Fruit fly (Drosophila melanogaster) whole organism, pupa: Measurements from ENCODE around the gene Pino.

Experiments used
- CG10348 ChIP-seq: fragments of 200-800 bp; sonication (Bioruptor generic); IDR thresholded peaks from 2 replicates; pipeline ENCODE4 v1.3.6; 2022; ENCODE audit warnings: missing biosample characterization, missing genetic modification characterization
- CG12605 ChIP-seq: fragments of 200-800 bp; sonication (Bioruptor generic); IDR thresholded peaks from 2 replicates; pipeline ENCODE4 v1.3.6; 2022; ENCODE audit warnings: missing biosample characterization, missing genetic modification characterization
- CG13204 ChIP-seq: fragments of 200-800 bp; sonication (Bioruptor generic); optimal IDR thresholded peaks from 2 replicates; lab custom pipeline; 2018; ENCODE audit warnings: missing biosample characterization, mild to moderate bottlenecking, missing genetic modification characterization, moderate library complexity
- CG14655 ChIP-seq: fragments of 200-800 bp; sonication (Bioruptor generic); optimal IDR thresholded peaks from 3 replicates; lab custom pipeline; 2017; ENCODE audit warnings: mild to moderate bottlenecking, missing biosample characterization, missing genetic modification reagents, missing genetic modification characterization
- CG15710 ChIP-seq: fragments of 200-800 bp; sonication (Bioruptor generic); optimal IDR thresholded peaks from 2 replicates; lab custom pipeline; 2018; ENCODE audit warnings: missing biosample characterization, mild to moderate bottlenecking, missing genetic modification characterization, moderate library complexity
- CG17806 ChIP-seq: fragments of 200-800 bp; sonication (Bioruptor generic); optimal IDR thresholded peaks from 2 replicates; lab custom pipeline; 2018; ENCODE audit warnings: missing biosample characterization, mild to moderate bottlenecking, missing genetic modification characterization, moderate library complexity
- CG32121 ChIP-seq: fragments of 200-800 bp; sonication (Bioruptor generic); IDR thresholded peaks from 2 replicates; pipeline ENCODE4 v1.3.6; 2022; ENCODE audit warnings: missing biosample characterization, missing genetic modification characterization
- CG34367 ChIP-seq: fragments of 200-800 bp; sonication (Bioruptor generic); optimal IDR thresholded peaks from 2 replicates; lab custom pipeline; 2018; ENCODE audit warnings: missing biosample characterization, mild to moderate bottlenecking, missing genetic modification characterization
- CG4496 ChIP-seq: fragments of 200-800 bp; sonication (Bioruptor generic); IDR thresholded peaks from 3 replicates; pipeline ENCODE4 v1.3.6; 2022; ENCODE audit warnings: missing biosample characterization, missing genetic modification characterization
- CG8159 ChIP-seq: fragments of 200-800 bp; sonication (Bioruptor generic); optimal IDR thresholded peaks from 3 replicates; lab custom pipeline; 2018; ENCODE audit warnings: missing biosample characterization, mild to moderate bottlenecking, missing genetic modification characterization, moderate library complexity
- CG8301 ChIP-seq: fragments of 200-800 bp; sonication (Bioruptor generic); optimal IDR thresholded peaks from 2 replicates; lab custom pipeline; 2018; ENCODE audit warnings: missing biosample characterization, mild to moderate bottlenecking, missing genetic modification characterization
- CG9948 ChIP-seq: fragments of 200-800 bp; sonication (Bioruptor generic); optimal IDR thresholded peaks from 2 replicates; lab custom pipeline; 2018; ENCODE audit warnings: missing biosample characterization, mild to moderate bottlenecking, missing genetic modification characterization, moderate library complexity
- D1 ChIP-seq: fragments of 200-800 bp; sonication (Bioruptor generic); optimal IDR thresholded peaks from 2 replicates; lab custom pipeline; 2018; ENCODE audit warnings: missing biosample characterization, mild to moderate bottlenecking, missing genetic modification characterization, moderate library complexity
- EcR ChIP-seq: fragments of 200-800 bp; sonication (Bioruptor generic); optimal IDR thresholded peaks from 3 replicates; lab custom pipeline; 2019; ENCODE audit warnings: missing biosample characterization, missing genetic modification characterization, mild to moderate bottlenecking, moderate library complexity, missing genetic modification reagents
- Ets98B ChIP-seq: fragments of 200-800 bp; sonication (Bioruptor generic); IDR thresholded peaks from 2 replicates; pipeline ENCODE4 v1.3.6; 2022; ENCODE audit warnings: missing biosample characterization, missing genetic modification characterization
- Pif1A ChIP-seq: fragments of 200-800 bp; sonication (Bioruptor generic); optimal IDR thresholded peaks from 3 replicates; lab custom pipeline; 2016; ENCODE audit warnings: missing biosample characterization, missing genetic modification characterization
- Pif1B ChIP-seq: fragments of 200-800 bp; sonication (Bioruptor generic); optimal IDR thresholded peaks from 3 replicates; lab custom pipeline; 2016; ENCODE audit warnings: missing biosample characterization, missing genetic modification characterization
- Snoo ChIP-seq: fragments of 200-800 bp; sonication (Bioruptor generic); optimal IDR thresholded peaks from 3 replicates; lab custom pipeline; 2017; ENCODE audit warnings: missing biosample characterization, mild to moderate bottlenecking, missing genetic modification characterization, inconsistent platforms
- fd96Ca ChIP-seq: fragments of 200-800 bp; sonication (Bioruptor generic); IDR thresholded peaks from 3 replicates; pipeline ENCODE4 v1.3.6; 2022; ENCODE audit warnings: missing biosample characterization, missing genetic modification characterization
- gl ChIP-seq: fragments of 200-800 bp; sonication (Bioruptor generic); optimal IDR thresholded peaks from 2 replicates; lab custom pipeline; 2018; ENCODE audit warnings: missing biosample characterization, mild to moderate bottlenecking, missing genetic modification characterization

Pino gene

dm6 chr2L:1143286-1143685, 14.5 kb upstream of the Pino start:
- no peak for TF ChIP-seq Pif1B (GFP tag; lab: Kevin White, UChicago)
- TF ChIP-seq CG10348 (GFP tag; lab: Robert Waterston, UW), result no peak
- TF ChIP-seq D1 (tag; lab: Kevin White, UChicago), result no peak
- TF ChIP-seq CG34367 (tag; lab: Kevin White, UChicago), result no peak
- no peak for TF ChIP-seq Pif1A (GFP tag; lab: Kevin White, UChicago)
- no peak for TF ChIP-seq CG17806 (tag; lab: Kevin White, UChicago)
- TF ChIP-seq CG14655 (GFP tag; lab: Kevin White, UChicago), result no peak
- no peak for TF ChIP-seq Snoo (tag; lab: Kevin White, UChicago)
- TF ChIP-seq CG9948 (tag; lab: Kevin White, UChicago), result no peak
- no peak for TF ChIP-seq CG13204 (GFP tag; lab: Kevin White, UChicago)
- no peak for TF ChIP-seq CG12605 (GFP tag; lab: Robert Waterston, UW)

DNA sequence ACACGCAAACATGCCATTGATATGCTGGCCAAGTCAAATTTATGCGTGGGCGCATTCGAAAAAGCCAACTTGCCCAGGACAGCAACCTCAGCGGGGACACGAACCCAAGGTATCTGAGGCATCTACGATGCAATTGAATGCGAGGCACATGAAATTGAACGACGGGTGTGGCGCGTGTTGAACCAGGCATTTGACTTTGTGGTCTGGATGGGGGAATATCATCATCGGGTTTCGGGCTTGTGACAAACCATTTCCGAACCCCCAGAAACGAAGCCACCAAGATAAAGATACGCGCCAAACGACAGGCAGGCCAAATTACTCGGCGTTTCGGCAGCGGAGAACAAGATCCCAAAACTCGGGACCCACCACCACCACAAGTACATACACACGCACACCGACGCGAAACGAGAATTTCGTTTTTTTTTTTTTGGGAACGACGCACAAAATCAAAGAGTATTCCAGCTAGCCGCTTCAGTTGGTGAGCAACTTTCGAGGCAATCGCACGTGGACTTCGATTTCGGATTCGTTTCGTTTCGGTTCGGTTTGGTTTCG, 14.1 kb upstream of the Pino start, which contains the start of gene MFS3:
TSS of gene MFS3 (plus strand) at position 472 of the 552 bp plus-strand sequence.
- no peak for TF ChIP-seq Pif1B (GFP tag; lab: Kevin White, UChicago)
- no peak for TF ChIP-seq CG14655 (GFP tag; lab: Kevin White, UChicago)
- peak; percentile 20 for TF ChIP-seq Pif1A (GFP tag; lab: Kevin White, UChicago)
- TF ChIP-seq D1 (tag; lab: Kevin White, UChicago), result no peak
- peak; percentile 5 for TF ChIP-seq gl
- TF ChIP-seq fd96Ca (GFP tag; lab: Robert Waterston, UW), result no peak
- no peak for TF ChIP-seq CG9948 (tag; lab: Kevin White, UChicago)
- peak; percentile 64; the same call in 1 of the 3 replicates for TF ChIP-seq CG4496 (GFP tag; lab: Robert Waterston, UW)

- no peak for TF ChIP-seq CG14655 (GFP tag; lab: Kevin White, UChicago)
- TF ChIP-seq CG12605 (GFP tag; lab: Robert Waterston, UW), result peak; percentile 76
- no peak for TF ChIP-seq CG10348 (GFP tag; lab: Robert Waterston, UW)
- TF ChIP-seq CG9948 (tag; lab: Kevin White, UChicago), result no peak
- no peak for TF ChIP-seq CG13204 (GFP tag; lab: Kevin White, UChicago)
Observed at dm6 chr2L:1136993-1137392, 8.2 kb upstream of the Pino start.

DNA sequence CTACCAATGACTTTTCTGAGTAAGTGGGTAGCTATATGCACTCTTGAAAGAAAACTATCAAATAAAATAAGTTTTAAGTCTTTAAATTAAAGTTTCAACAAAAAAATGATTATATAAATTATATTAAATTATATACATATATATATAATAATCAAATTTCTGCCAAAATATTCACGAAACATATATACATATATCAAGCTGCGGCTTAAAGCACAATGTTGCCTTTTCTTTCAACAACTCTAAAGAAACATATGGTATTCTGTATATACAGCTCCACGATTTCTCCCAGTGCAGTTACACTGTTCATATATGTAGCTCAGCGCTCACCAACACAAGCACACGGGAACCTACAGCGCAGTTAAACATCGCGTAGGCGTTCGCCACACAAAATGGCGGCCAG, 6.7 kb upstream of the Pino start:
- TF ChIP-seq CG12605 (GFP tag; lab: Robert Waterston, UW) (no peak), CG14655 (GFP tag; lab: Kevin White, UChicago) (peak; percentile 29), Snoo (tag; lab: Kevin White, UChicago) (no peak), Pif1B (GFP tag; lab: Kevin White, UChicago) (no peak), CG9948 (tag; lab: Kevin White, UChicago) (peak; percentile 29), CG15710 (tag; lab: Kevin White, UChicago) (peak; percentile 25), CG8159 (tag; lab: Kevin White, UChicago) (peak; percentile 36)

dm6 chr2L:1134011-1134743, 5.4 kb upstream of the Pino start, which contains the start of the genes Iris and CG4577:
TSS of gene Iris (minus strand) at chr2L:1134098.
TSS of gene CG4577 (plus strand) at chr2L:1134693.
- TF ChIP-seq CG10348 (GFP tag; lab: Robert Waterston, UW), result no peak
- peak; percentile 23 for TF ChIP-seq CG13204 (GFP tag; lab: Kevin White, UChicago)
- no peak for TF ChIP-seq CG12605 (GFP tag; lab: Robert Waterston, UW)
- TF ChIP-seq CG8301, result no peak
- peak; percentile 2 for TF ChIP-seq CG17806 (tag; lab: Kevin White, UChicago)
- TF ChIP-seq, all 21 proteins: peak for 2

DNA sequence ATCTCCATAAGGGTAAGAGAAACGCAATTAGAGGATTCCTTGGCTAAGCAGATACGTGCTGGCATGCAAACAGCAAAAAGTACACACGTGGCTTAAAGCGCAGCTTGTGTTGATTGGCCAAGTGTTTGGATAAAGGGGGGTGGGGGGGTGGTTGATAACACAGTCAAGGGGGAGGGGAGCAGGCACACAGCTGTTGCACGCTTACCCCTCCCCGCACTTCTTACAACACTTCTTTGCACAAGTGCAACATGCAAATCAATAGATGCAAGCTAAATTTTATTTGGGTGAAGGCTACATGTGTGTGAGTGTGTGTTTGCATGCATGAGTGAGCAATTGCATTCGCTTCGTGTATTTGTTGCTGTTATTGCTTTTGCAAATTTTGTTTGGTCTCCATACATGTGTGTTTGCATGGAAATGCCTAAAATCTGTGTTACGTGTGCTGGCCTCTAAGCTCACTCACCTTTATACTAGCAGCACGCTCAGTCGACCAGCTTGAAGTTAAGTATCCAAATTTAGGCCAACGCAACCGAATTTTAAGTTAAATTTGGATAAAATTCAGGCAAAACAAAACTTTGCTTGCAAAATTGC, 315 bp downstream of the Pino start:
- TF ChIP-seq CG17806 (tag; lab: Kevin White, UChicago) (no peak), CG8301 (no peak), Ets98B (GFP tag; lab: Robert Waterston, UW) (no peak), CG9948 (tag; lab: Kevin White, UChicago) (no peak), CG8159 (tag; lab: Kevin White, UChicago) (no peak), CG12605 (GFP tag; lab: Robert Waterston, UW) (no peak), D1 (tag; lab: Kevin White, UChicago) (no peak), Pif1A (GFP tag; lab: Kevin White, UChicago) (no peak), CG13204 (GFP tag; lab: Kevin White, UChicago) (no peak), CG32121 (GFP tag; lab: Robert Waterston, UW) (no peak), EcR (no peak), CG34367 (tag; lab: Kevin White, UChicago) (no peak), Snoo (tag; lab: Kevin White, UChicago) (no peak), CG4496 (GFP tag; lab: Robert Waterston, UW) (no peak), fd96Ca (GFP tag; lab: Robert Waterston, UW) (no peak), CG15710 (tag; lab: Kevin White, UChicago) (no peak), gl (no peak), CG14655 (GFP tag; lab: Kevin White, UChicago) (no peak), Pif1B (GFP tag; lab: Kevin White, UChicago) (no peak)
